Fruit fly (Drosophila melanogaster): ENCODE results near the gene moi.
A peak's percentile ranks its signal among the peaks of the same experiment; 100 is the strongest.

The moi gene

DNA sequence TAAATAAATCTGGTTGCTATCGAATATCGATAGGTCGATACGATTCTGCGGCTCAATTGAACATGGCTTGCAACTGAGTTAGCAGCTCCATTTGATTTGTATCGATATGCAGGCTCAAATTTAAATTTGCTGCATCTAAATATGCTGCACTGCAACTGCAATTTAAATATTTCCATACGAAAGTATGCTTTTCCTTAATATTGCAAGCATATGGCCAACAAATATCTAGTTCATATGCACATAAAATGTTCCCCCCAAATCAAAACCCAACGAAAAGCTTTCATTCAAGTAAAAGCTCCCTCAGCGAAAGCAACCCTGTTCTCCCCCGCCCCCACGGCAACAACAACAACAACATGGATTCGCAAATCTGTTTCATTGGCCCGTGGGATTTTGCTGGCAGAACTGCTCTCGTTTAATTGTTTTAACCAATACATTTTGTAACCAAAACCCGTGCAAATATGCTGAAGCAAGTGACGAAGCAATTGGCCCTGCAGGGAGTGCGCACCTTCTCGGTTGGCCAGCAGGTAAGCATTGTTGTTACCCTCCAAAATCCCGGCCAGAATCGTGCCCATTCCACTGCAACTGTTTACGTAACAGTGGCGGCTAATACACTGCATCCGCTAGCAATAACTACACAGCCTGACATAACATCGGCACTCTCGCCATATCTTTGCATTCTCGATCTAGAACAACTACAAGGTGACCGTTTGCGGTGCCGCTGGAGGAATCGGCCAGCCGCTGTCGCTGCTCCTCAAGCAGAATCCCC lies 29.1 kb upstream of the moi start, which contains the start of the genes CG7168 and Mdh2 (continued):
- peak; percentile 40 for TF ChIP-seq lab (GFP tag; optimal IDR thresholded peaks at IDR 0.05)
- no peak for TF ChIP-seq ham (GFP tag; IDR thresholded peaks at IDR 0.05)
- TF ChIP-seq CG31388 (GFP tag; optimal IDR thresholded peaks at IDR 0.05) = no peak
- no peak for TF ChIP-seq CG6175 (GFP tag; IDR thresholded peaks at IDR 0.05)
- TF ChIP-seq HHEX (GFP tag; optimal IDR thresholded peaks at IDR 0.05) = no peak
- TF ChIP-seq CG2120 (GFP tag; optimal IDR thresholded peaks at IDR 0.05) = peak; percentile 14
- no peak for TF ChIP-seq Sry-β (GFP tag; optimal IDR thresholded peaks at IDR 0.05)
- TF ChIP-seq CG8944 (GFP tag; optimal IDR thresholded peaks at IDR 0.05) = no peak
- no peak for TF ChIP-seq eyg (GFP tag; optimal IDR thresholded peaks at IDR 0.05)
- TF ChIP-seq CG16779 (GFP tag; IDR thresholded peaks at IDR 0.05) = no peak
- no peak for TF ChIP-seq CG12155 (GFP tag; optimal IDR thresholded peaks at IDR 0.05)
- no peak for TF ChIP-seq Lpt (GFP tag; optimal IDR thresholded peaks at IDR 0.05)
- TF ChIP-seq CG6791 (GFP tag; IDR thresholded peaks at IDR 0.05; ENCODE audit: partially characterized antibody) = peak; percentile 86
- no peak for TF ChIP-seq CrebB (tag; optimal IDR thresholded peaks at IDR 0.05)
- TF ChIP-seq cas (GFP tag; IDR thresholded peaks at IDR 0.05) = no peak
- TF ChIP-seq CG32772 (GFP tag; IDR thresholded peaks at IDR 0.05) = no peak
- no peak for TF ChIP-seq CG3838 (GFP tag; optimal IDR thresholded peaks at IDR 0.05)
- TF ChIP-seq CG4707 (GFP tag; optimal IDR thresholded peaks at IDR 0.05) = no peak
- TF ChIP-seq CG34422 (GFP tag; IDR thresholded peaks at IDR 0.05) = no peak
- TF ChIP-seq schlank (tag; optimal IDR thresholded peaks at IDR 0.05) = no peak
- TF ChIP-seq Neu2 (GFP tag; optimal IDR thresholded peaks at IDR 0.05; ENCODE audit: borderline replicate concordance) = no peak
- no peak for TF ChIP-seq prd (optimal IDR thresholded peaks at IDR 0.05)
- TF ChIP-seq prd (GFP tag; IDR thresholded peaks at IDR 0.05) = no peak
- TF ChIP-seq insv (GFP tag; optimal IDR thresholded peaks at IDR 0.05) = no peak
- no peak for TF ChIP-seq H2.0 (GFP tag; IDR thresholded peaks at IDR 0.05)
- peak; percentile 16 for TF ChIP-seq bcd (GFP tag; optimal IDR thresholded peaks at IDR 0.05)
- no peak for TF ChIP-seq hth (optimal IDR thresholded peaks at IDR 0.05)
- TF ChIP-seq bowl (GFP tag; IDR thresholded peaks at IDR 0.05) = no peak
- TF ChIP-seq bab2 (GFP tag; optimal IDR thresholded peaks at IDR 0.05) = no peak
- TF ChIP-seq bigmax (GFP tag; optimal IDR thresholded peaks at IDR 0.05) = no peak
- no peak for TF ChIP-seq CG9609 (GFP tag; optimal IDR thresholded peaks at IDR 0.05)
- no peak for TF ChIP-seq Camta (GFP tag; optimal IDR thresholded peaks at IDR 0.05)
- no peak for TF ChIP-seq CG13624 (GFP tag; optimal IDR thresholded peaks at IDR 0.05)
- TF ChIP-seq Kr (GFP tag; optimal IDR thresholded peaks at IDR 0.05) = no peak
- TF ChIP-seq tup (GFP tag; optimal IDR thresholded peaks at IDR 0.05) = no peak
- no peak for TF ChIP-seq ranshi (GFP tag; IDR thresholded peaks at IDR 0.05)
- no peak for TF ChIP-seq Mrtf (GFP tag; IDR thresholded peaks at IDR 0.05)
- no peak for TF ChIP-seq Optix (GFP tag; IDR thresholded peaks at IDR 0.05)
- no peak for TF ChIP-seq usp (GFP tag; optimal IDR thresholded peaks at IDR 0.05)
- TF ChIP-seq CG14965 (GFP tag; optimal IDR thresholded peaks at IDR 0.05; ENCODE audit: borderline replicate concordance) = no peak
- TF ChIP-seq p53 (GFP tag; optimal IDR thresholded peaks at IDR 0.05) = no peak
- no peak for TF ChIP-seq CG4854 (GFP tag; optimal IDR thresholded peaks at IDR 0.05)
- no peak for TF ChIP-seq CG2678 (tag; optimal IDR thresholded peaks at IDR 0.05)
- no peak for TF ChIP-seq jumu (GFP tag; optimal IDR thresholded peaks at IDR 0.05)
- TF ChIP-seq Mes4 (GFP tag; optimal IDR thresholded peaks at IDR 0.05) = no peak
- no peak for TF ChIP-seq cwo (GFP tag; optimal IDR thresholded peaks at IDR 0.05)
- peak; percentile 18 for TF ChIP-seq nerfin-1 (tag; optimal IDR thresholded peaks at IDR 0.05)
- no peak for TF ChIP-seq chm (GFP tag; IDR thresholded peaks at IDR 0.05)
- no peak for TF ChIP-seq CG2202 (tag; optimal IDR thresholded peaks at IDR 0.05)
- no peak for TF ChIP-seq Atf6 (GFP tag; IDR thresholded peaks at IDR 0.05)
- TF ChIP-seq YL-1 (GFP tag; optimal IDR thresholded peaks at IDR 0.05) = peak; percentile 0

Data from whole organism, embryonic.